Worm (Caenorhabditis elegans) whole organism, mixed stage, embryonic: Measurements from ENCODE around the gene F15E6.4.

Source experiments
- ces-1 ChIP-seq: fragments of 150-350 bp; optimal IDR thresholded peaks from 2 replicates; lab custom pipeline; 2014; ENCODE audit warnings: missing biosample characterization, missing genetic modification reagents, missing genetic modification characterization
- elt-1 ChIP-seq: sonication (generic microtip); optimal IDR thresholded peaks from 2 replicates; lab custom pipeline; 2017; ENCODE audit warnings: missing genetic modification characterization, mild to moderate bottlenecking, missing compliant biosample characterization, antibody characterized with exemption, moderate library complexity, borderline replicate concordance; ENCODE audit not compliant: insufficient read depth
- lin-32 ChIP-seq: fragments of 200-800 bp; sonication (Bioruptor generic); optimal IDR thresholded peaks from 2 replicates; lab custom pipeline; 2018; ENCODE audit warnings: mild to moderate bottlenecking, missing genetic modification characterization, missing compliant biosample characterization
- lsy-2 ChIP-seq: fragments of 150-350 bp; optimal IDR thresholded peaks from 2 replicates; lab custom pipeline; 2014; ENCODE audit warnings: missing biosample characterization, missing genetic modification characterization
- nhr-12 ChIP-seq: fragments of 150-350 bp; optimal IDR thresholded peaks from 2 replicates; lab custom pipeline; 2014; ENCODE audit warnings: missing biosample characterization, missing genetic modification characterization
- nhr-237 ChIP-seq: fragments of 150-350 bp; optimal IDR thresholded peaks from 2 replicates; lab custom pipeline; 2014; ENCODE audit warnings: missing biosample characterization, missing genetic modification characterization
- nhr-28 ChIP-seq: fragments of 150-350 bp; optimal IDR thresholded peaks from 2 replicates; lab custom pipeline; 2014; ENCODE audit warnings: missing biosample characterization, missing genetic modification characterization
- nhr-76 ChIP-seq: sonication (generic microtip); optimal IDR thresholded peaks from 2 replicates; lab custom pipeline; 2017; ENCODE audit warnings: missing biosample characterization, missing genetic modification characterization
- unc-62 ChIP-seq: fragments of 150-350 bp; optimal IDR thresholded peaks from 2 replicates; lab custom pipeline; 2014; ENCODE audit warnings: missing biosample characterization, missing genetic modification reagents, missing genetic modification characterization
- ztf-11 ChIP-seq: fragments of 150-350 bp; optimal IDR thresholded peaks from 2 replicates; lab custom pipeline; 2014; ENCODE audit warnings: missing biosample characterization, missing genetic modification characterization

ce11 chrIV:4290472-4290871 is 802 bp upstream of the F15E6.4 start, which contains the start of gene dct-7:
- TF ChIP-seq ces-1 (GFP tag; lab: Kevin White, UChicago) (no peak), ztf-11 (tag; lab: Kevin White, UChicago) (no peak), lsy-2 (tag; lab: Kevin White, UChicago) (no peak), nhr-76 (tag; lab: Kevin White, UChicago) (no peak), unc-62 (GFP tag; lab: Kevin White, UChicago) (no peak), elt-1 (tag; lab: Kevin White, UChicago) (no peak), nhr-237 (tag; lab: Kevin White, UChicago) (no peak), nhr-28 (no peak), lin-32 (GFP tag; lab: Kevin White, UChicago) (no peak), nhr-12 (tag; lab: Kevin White, UChicago) (no peak)
